Worm (Caenorhabditis elegans) whole organism, L4 larva: ENCODE measurements around the gene fmo-2.

Source experiments
- Y105C5A.15 ChIP-seq: fragments of 200-800 bp; sonication (Bioruptor generic); IDR thresholded peaks from 2 replicates; pipeline ENCODE4 v1.3.6; 2022; ENCODE audit warnings: missing genetic modification characterization, missing compliant biosample characterization
- ceh-28 ChIP-seq: fragments of 150-350 bp; optimal IDR thresholded peaks from 2 replicates; lab custom pipeline; 2014; ENCODE audit warnings: missing biosample characterization, missing genetic modification reagents, missing genetic modification characterization
- nhr-77 ChIP-seq: fragments of 150-350 bp; optimal IDR thresholded peaks from 2 replicates; lab custom pipeline; 2014; ENCODE audit warnings: missing biosample characterization, missing genetic modification characterization
- pqm-1 ChIP-seq: sonication (generic microtip); optimal IDR thresholded peaks from 2 replicates; lab custom pipeline; 2017; ENCODE audit warnings: missing biosample characterization, missing genetic modification characterization
- skn-1 ChIP-seq: fragments of 150-350 bp; optimal IDR thresholded peaks from 2 replicates; lab custom pipeline; 2014; ENCODE audit warnings: missing biosample characterization, missing genetic modification characterization
- unc-130 ChIP-seq: sonication (generic microtip); optimal IDR thresholded peaks from 2 replicates; lab custom pipeline; 2016; ENCODE audit warnings: missing genetic modification reagents, missing genetic modification characterization, missing compliant biosample characterization
- ztf-11 ChIP-seq: fragments of 150-350 bp; optimal IDR thresholded peaks from 2 replicates; lab custom pipeline; 2014; ENCODE audit warnings: missing biosample characterization, missing genetic modification characterization

DNA sequence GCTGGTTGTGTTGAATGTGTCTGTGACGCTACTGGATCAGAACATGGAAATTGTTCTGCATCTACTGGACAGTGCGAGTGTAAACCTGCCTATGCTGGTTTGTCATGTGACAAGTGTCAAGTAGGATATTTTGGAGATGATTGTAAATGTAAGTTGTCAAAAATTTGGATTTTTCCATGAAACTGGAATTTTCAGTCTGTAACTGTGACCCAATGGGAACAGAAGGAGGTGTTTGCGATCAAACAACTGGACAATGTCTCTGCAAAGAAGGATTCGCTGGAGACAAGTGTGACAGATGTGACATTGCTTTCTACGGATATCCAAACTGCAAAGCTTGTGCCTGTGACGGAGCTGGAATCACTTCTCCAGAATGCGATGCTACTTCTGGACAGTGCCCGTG, 13.8 kb upstream of the fmo-2 start:
- TF ChIP-seq ceh-28 (tag; lab: Kevin White, UChicago) = no peak
- TF ChIP-seq skn-1 (tag; lab: Kevin White, UChicago) = no peak
- no peak for TF ChIP-seq unc-130 (GFP tag; lab: Kevin White, UChicago)
- no peak for TF ChIP-seq nhr-77 (tag; lab: Kevin White, UChicago)
- TF ChIP-seq pqm-1 = no peak
- TF ChIP-seq Y105C5A.15 (GFP tag; lab: Robert Waterston, UW) = no peak
- TF ChIP-seq ztf-11 = no peak
